Fruit fly (Drosophila melanogaster) whole organism, embryonic: ENCODE measurements around the gene CG43402.

Experiments used
- B-H1 ChIP-seq: fragments of 200-800 bp; sonication (Bioruptor generic); IDR thresholded peaks from 3 replicates; pipeline ENCODE4 v1.3.6; 2022; ENCODE audit warnings: missing biosample characterization, missing genetic modification characterization
- B-H2 ChIP-seq: fragments of 200-800 bp; sonication (Bioruptor generic); optimal IDR thresholded peaks from 2 replicates; lab custom pipeline; 2018; ENCODE audit warnings: missing biosample characterization, mild to moderate bottlenecking, missing genetic modification characterization
- CG10431 ChIP-seq: fragments of 200-800 bp; sonication (Bioruptor generic); optimal IDR thresholded peaks from 3 replicates; lab custom pipeline; 2018; ENCODE audit warnings: missing biosample characterization, mild to moderate bottlenecking, missing genetic modification characterization
- CG11398 ChIP-seq: fragments of 200-800 bp; sonication (Bioruptor generic); optimal IDR thresholded peaks from 2 replicates; lab custom pipeline; 2016; ENCODE audit warnings: missing biosample characterization, missing genetic modification characterization
- CG11560 ChIP-seq: fragments of 200-800 bp; sonication (Bioruptor generic); IDR thresholded peaks from 3 replicates; pipeline ENCODE4 v1.3.6; 2022; ENCODE audit warnings: missing biosample characterization, missing genetic modification characterization
- CG12744 ChIP-seq: fragments of 200-800 bp; sonication (Bioruptor generic); optimal IDR thresholded peaks from 2 replicates; lab custom pipeline; 2016; ENCODE audit warnings: missing biosample characterization, missing genetic modification characterization
- CG17612 ChIP-seq: fragments of 200-800 bp; sonication (Bioruptor generic); IDR thresholded peaks from 2 replicates; pipeline ENCODE4 v1.3.6; 2022; ENCODE audit warnings: missing biosample characterization, missing genetic modification characterization
- CG18011 ChIP-seq: fragments of 200-800 bp; sonication (Bioruptor generic); optimal IDR thresholded peaks from 2 replicates; lab custom pipeline; 2017; ENCODE audit warnings: missing biosample characterization, missing genetic modification characterization, mild to moderate bottlenecking, moderate library complexity, missing genotype
- CG18599 ChIP-seq: fragments of 200-800 bp; sonication (Bioruptor generic); optimal IDR thresholded peaks from 3 replicates; lab custom pipeline; 2017; ENCODE audit warnings: missing biosample characterization, missing genetic modification characterization, mild to moderate bottlenecking, moderate library complexity, missing genetic modification reagents
- CG18764 ChIP-seq: fragments of 200-800 bp; sonication (Bioruptor generic); optimal IDR thresholded peaks from 3 replicates; lab custom pipeline; 2016; ENCODE audit warnings: missing biosample characterization, missing genetic modification characterization
- CG2202 ChIP-seq: fragments of 200-800 bp; sonication (Bioruptor generic); optimal IDR thresholded peaks from 2 replicates; lab custom pipeline; 2018; ENCODE audit warnings: missing biosample characterization, mild to moderate bottlenecking, missing genetic modification characterization
- CG30403 ChIP-seq: fragments of 200-800 bp; sonication (Bioruptor generic); optimal IDR thresholded peaks from 3 replicates; lab custom pipeline; 2016; ENCODE audit warnings: missing biosample characterization, missing genetic modification characterization
- CG4730 ChIP-seq: fragments of 200-800 bp; sonication (Bioruptor generic); IDR thresholded peaks from 2 replicates; pipeline ENCODE4 v1.3.6; 2022; ENCODE audit warnings: missing biosample characterization, missing genetic modification characterization
- CG4854 ChIP-seq: fragments of 200-800 bp; sonication (Bioruptor generic); optimal IDR thresholded peaks from 2 replicates; lab custom pipeline; 2016; ENCODE audit warnings: missing biosample characterization, missing genetic modification characterization, inconsistent platforms
- CG7372 ChIP-seq: fragments of 200-800 bp; sonication (Bioruptor generic); IDR thresholded peaks from 2 replicates; pipeline ENCODE4 v1.3.6; 2022; ENCODE audit warnings: missing biosample characterization, missing genetic modification characterization
- CG7963 ChIP-seq: fragments of 200-800 bp; sonication (Bioruptor generic); IDR thresholded peaks from 3 replicates; pipeline ENCODE4 v1.3.6; 2022; ENCODE audit warnings: missing biosample characterization, missing genetic modification characterization; ENCODE audit not compliant: partially characterized antibody
- CG8359 ChIP-seq: fragments of 200-800 bp; sonication (Bioruptor generic); optimal IDR thresholded peaks from 2 replicates; lab custom pipeline; 2017; ENCODE audit warnings: missing biosample characterization, mild to moderate bottlenecking, missing genetic modification characterization, borderline replicate concordance
- CG9215 ChIP-seq: fragments of 200-800 bp; sonication (Bioruptor generic); IDR thresholded peaks from 2 replicates; pipeline ENCODE4 v1.3.6; 2022; ENCODE audit warnings: missing biosample characterization, missing genetic modification characterization
- CG9797 ChIP-seq: fragments of 200-800 bp; sonication (Bioruptor generic); optimal IDR thresholded peaks from 3 replicates; lab custom pipeline; 2018; ENCODE audit warnings: missing biosample characterization, mild to moderate bottlenecking, missing genetic modification characterization
- CkIIα-i1 ChIP-seq: fragments of 200-800 bp; sonication (Bioruptor generic); IDR thresholded peaks from 2 replicates; pipeline ENCODE4 v1.3.6; 2022; ENCODE audit warnings: missing biosample characterization, missing genetic modification characterization
- Deaf1 ChIP-seq: fragments of 200-800 bp; optimal IDR thresholded peaks from 3 replicates; lab custom pipeline; 2019; ENCODE audit warnings: missing biosample characterization, mild to moderate bottlenecking, missing genetic modification characterization, moderate library complexity
- HLHmδ ChIP-seq: fragments of 200-800 bp; sonication (Bioruptor generic); optimal IDR thresholded peaks from 2 replicates; lab custom pipeline; 2018; ENCODE audit warnings: missing biosample characterization, mild to moderate bottlenecking, missing genetic modification characterization, moderate library complexity
- HmgZ ChIP-seq: fragments of 200-800 bp; sonication (Bioruptor generic); optimal IDR thresholded peaks from 2 replicates; lab custom pipeline; 2018; ENCODE audit warnings: missing biosample characterization, mild to moderate bottlenecking, missing genetic modification characterization
- Hmx ChIP-seq: fragments of 200-800 bp; sonication (Bioruptor generic); optimal IDR thresholded peaks from 2 replicates; lab custom pipeline; 2016; ENCODE audit warnings: missing biosample characterization, missing genetic modification characterization
- Max ChIP-seq: fragments of 200-800 bp; sonication (Bioruptor generic); optimal IDR thresholded peaks from 2 replicates; lab custom pipeline; 2016; ENCODE audit warnings: missing biosample characterization, mild to moderate bottlenecking, missing genetic modification characterization
- NK7.1 ChIP-seq: fragments of 200-800 bp; sonication (Bioruptor generic); optimal IDR thresholded peaks from 3 replicates; lab custom pipeline; 2016; ENCODE audit warnings: missing biosample characterization, missing genetic modification characterization
- Optix ChIP-seq: fragments of 200-800 bp; sonication (Bioruptor generic); IDR thresholded peaks from 3 replicates; pipeline ENCODE4 v1.3.6; 2022; ENCODE audit warnings: missing biosample characterization, missing genetic modification characterization
- Sox102F ChIP-seq: fragments of 200-800 bp; sonication (Bioruptor generic); optimal IDR thresholded peaks from 2 replicates; lab custom pipeline; 2018; ENCODE audit warnings: missing biosample characterization, mild to moderate bottlenecking, missing genetic modification characterization, moderate library complexity
- Ssrp ChIP-seq: fragments of 200-800 bp; sonication (Bioruptor generic); optimal IDR thresholded peaks from 2 replicates; lab custom pipeline; 2018; ENCODE audit warnings: missing biosample characterization, mild to moderate bottlenecking, missing genetic modification characterization, moderate library complexity
- Trl ChIP-seq, 3 experiments: fragments of >200 bp in 2 of 3; fragments of 200-800 bp in 1 of 3; sonication (Bioruptor generic) in 1 of 3; optimal IDR thresholded peaks; 2 replicates in 1 of 3; 3 replicates in 2 of 3; lab custom pipeline; 2016 to 2017; ENCODE audit warnings: missing biosample characterization in 1 of 3, missing genetic modification characterization in 1 of 3
- bbx ChIP-seq: fragments of 200-800 bp; sonication (Bioruptor generic); IDR thresholded peaks from 2 replicates; pipeline ENCODE4 v1.3.6; 2022; ENCODE audit warnings: missing biosample characterization, missing genetic modification characterization; ENCODE audit not compliant: partially characterized antibody
- btn ChIP-seq: fragments of 200-800 bp; sonication (Bioruptor generic); optimal IDR thresholded peaks from 2 replicates; lab custom pipeline; 2016; ENCODE audit warnings: missing biosample characterization, missing genetic modification characterization
- crc ChIP-seq: fragments of 200-800 bp; sonication (Bioruptor generic); optimal IDR thresholded peaks from 2 replicates; lab custom pipeline; 2016; ENCODE audit warnings: missing biosample characterization, missing genetic modification characterization
- crp ChIP-seq, 2 experiments: fragments of 200-800 bp; sonication (Bioruptor generic); optimal IDR thresholded peaks; 2 replicates in 1 of 2; 3 replicates in 1 of 2; lab custom pipeline; 2017; ENCODE audit warnings: missing biosample characterization in 2 of 2, missing genetic modification characterization in 2 of 2, mild to moderate bottlenecking in 1 of 2, moderate library complexity in 1 of 2
- da ChIP-seq: fragments of 200-800 bp; sonication (Bioruptor generic); optimal IDR thresholded peaks from 2 replicates; lab custom pipeline; 2016; ENCODE audit warnings: missing biosample characterization, missing genetic modification characterization
- danr ChIP-seq: fragments of 200-800 bp; sonication (Bioruptor generic); IDR thresholded peaks from 2 replicates; pipeline ENCODE4 v1.3.6; 2022; ENCODE audit warnings: missing biosample characterization, missing genetic modification characterization
- dpn ChIP-seq, 2 experiments: fragments of 200-800 bp; sonication (Bioruptor generic); optimal IDR thresholded peaks; 3 replicates each; lab custom pipeline; 2016; ENCODE audit warnings: missing biosample characterization in 2 of 2, missing genetic modification characterization in 2 of 2
- ewg ChIP-seq: fragments of 200-800 bp; sonication (Bioruptor generic); optimal IDR thresholded peaks from 3 replicates; lab custom pipeline; 2017; ENCODE audit warnings: mild to moderate bottlenecking, missing biosample characterization, missing genetic modification reagents, missing genetic modification characterization
- gce ChIP-seq: fragments of 200-800 bp; sonication (Bioruptor generic); IDR thresholded peaks from 3 replicates; pipeline ENCODE4 v1.3.6; 2022; ENCODE audit warnings: missing biosample characterization, missing genetic modification characterization
- gcm2 ChIP-seq: fragments of 200-800 bp; sonication (Bioruptor generic); optimal IDR thresholded peaks from 2 replicates; lab custom pipeline; 2016; ENCODE audit warnings: missing biosample characterization, missing genetic modification characterization
- gro ChIP-seq: fragments of 200-800 bp; sonication (Bioruptor generic); optimal IDR thresholded peaks from 2 replicates; lab custom pipeline; 2016; ENCODE audit warnings: missing biosample characterization, missing genetic modification characterization
- gt ChIP-seq: fragments of 200-800 bp; sonication (Bioruptor generic); IDR thresholded peaks from 2 replicates; pipeline ENCODE4 v1.3.6; 2022; ENCODE audit warnings: missing biosample characterization, missing genetic modification characterization
- insv ChIP-seq, 2 experiments: fragments of 200-800 bp; sonication (Bioruptor generic); optimal IDR thresholded peaks; 3 replicates each; lab custom pipeline; 2016 to 2018; ENCODE audit warnings: missing biosample characterization in 2 of 2, missing genetic modification characterization in 2 of 2
- lola ChIP-seq, 3 experiments: fragments of >200 bp in 2 of 3; fragments of 200-800 bp in 1 of 3; sonication (Bioruptor generic) in 1 of 3; optimal IDR thresholded peaks; 2 replicates each; lab custom pipeline; 2017 to 2019; ENCODE audit warnings: missing biosample characterization in 3 of 3, missing genetic modification characterization in 3 of 3, mild to moderate bottlenecking in 1 of 3, moderate library complexity in 1 of 3
- maf-S ChIP-seq: fragments of 200-800 bp; sonication (Bioruptor generic); optimal IDR thresholded peaks from 2 replicates; lab custom pipeline; 2016; ENCODE audit warnings: missing biosample characterization, missing genetic modification characterization
- mirr ChIP-seq: fragments of 200-800 bp; sonication (Bioruptor generic); optimal IDR thresholded peaks from 3 replicates; lab custom pipeline; 2018; ENCODE audit warnings: missing biosample characterization, mild to moderate bottlenecking, missing genetic modification characterization
- tll ChIP-seq, 2 experiments: fragments of 200-800 bp in 1 of 2; fragments of >200 bp in 1 of 2; sonication (Bioruptor generic) in 1 of 2; optimal IDR thresholded peaks; 2 replicates each; lab custom pipeline; 2017 to 2019; ENCODE audit warnings: missing biosample characterization in 2 of 2, missing genetic modification characterization in 2 of 2, mild to moderate bottlenecking in 1 of 2, moderate library complexity in 1 of 2
- unc-4 ChIP-seq: fragments of 200-800 bp; sonication (Bioruptor generic); IDR thresholded peaks from 2 replicates; pipeline ENCODE4 v1.3.6; 2022; ENCODE audit warnings: missing biosample characterization, missing genetic modification characterization; ENCODE audit not compliant: partially characterized antibody
- zf30C ChIP-seq: fragments of 200-800 bp; sonication (Bioruptor generic); optimal IDR thresholded peaks from 3 replicates; lab custom pipeline; 2018; ENCODE audit warnings: missing biosample characterization, mild to moderate bottlenecking, missing genetic modification characterization

Gene CG43402

dm6 chr2L:1428290-1428689, 14.1 kb upstream of the CG43402 start, which contains the start of gene CG43401 (continued):
- TF ChIP-seq gcm2 (GFP tag; lab: Kevin White, UChicago) = no peak
- TF ChIP-seq CG9797 (GFP tag; lab: Kevin White, UChicago) = no peak
- TF ChIP-seq tll (GFP tag; optimal IDR thresholded peaks at IDR 0.05; lab: Kevin White, UChicago) = no peak
- TF ChIP-seq crc (GFP tag; lab: Kevin White, UChicago) = peak; percentile 35
- no peak for TF ChIP-seq CG10431 (GFP tag; lab: Kevin White, UChicago)
- 0 out of 2 replicates have a peak, but pooled peaks have one; percentile 13 for TF ChIP-seq CG17612 (GFP tag; lab: Robert Waterston, UW)
- TF ChIP-seq Ssrp (tag; lab: Kevin White, UChicago) = peak; percentile 50
- no peak for TF ChIP-seq B-H2
- no peak for TF ChIP-seq HmgZ
- no peak for TF ChIP-seq insv (GFP tag; optimal IDR thresholded peaks at IDR 0.05; lab: Kevin White, UChicago)
- no peak for TF ChIP-seq CG4854 (GFP tag; lab: Kevin White, UChicago)
- no peak for TF ChIP-seq CG2202
- peak; percentile 12 for TF ChIP-seq Deaf1 (tag; lab: Kevin White, UChicago)
- TF ChIP-seq B-H1 = peak; percentile 65
- no peak for TF ChIP-seq crp (GFP tag; optimal IDR thresholded peaks at IDR 0.05; lab: Kevin White, UChicago)
- 0 out of 3 replicates have a peak, but pooled peaks have one; percentile 40 for TF ChIP-seq Optix (GFP tag; lab: Robert Waterston, UW)
- TF ChIP-seq da = no peak
- peak; percentile 39 for TF ChIP-seq CG18599 (GFP tag; lab: Kevin White, UChicago)
- TF ChIP-seq CG11398 (GFP tag; lab: Kevin White, UChicago) = peak; percentile 5
- TF ChIP-seq gt = no peak
- TF ChIP-seq CG8359 (GFP tag; lab: Kevin White, UChicago) = no peak
- no peak for TF ChIP-seq gro (GFP tag; lab: Kevin White, UChicago)
- no peak for TF ChIP-seq Hmx (GFP tag; lab: Kevin White, UChicago)
- TF ChIP-seq gce = 0 out of 3 replicates have a peak, but pooled peaks have one; percentile 34
- no peak for TF ChIP-seq Trl (optimal IDR thresholded peaks at IDR 0.05; lab: Kevin White, UChicago)
- no peak for TF ChIP-seq Trl (GFP tag; optimal IDR thresholded peaks at IDR 0.05; lab: Kevin White, UChicago)
- peak; percentile 66 for TF ChIP-seq CG4730 (GFP tag; lab: Robert Waterston, UW)
- peak; percentile 30 for TF ChIP-seq CG18764 (GFP tag; lab: Kevin White, UChicago)
- peak; percentile 13 to 38 for TF ChIP-seq dpn (GFP tag; optimal IDR thresholded peaks at IDR 0.05; lab: Kevin White, UChicago)
- no peak for TF ChIP-seq Max
- no peak for TF ChIP-seq btn (GFP tag; lab: Kevin White, UChicago)
- no peak for TF ChIP-seq CG11560 (tag; lab: Robert Waterston, UW)
- peak; percentile 29; the same call in 1 of the 2 replicates for TF ChIP-seq CG9215 (GFP tag; lab: Robert Waterston, UW)
- TF ChIP-seq mirr (GFP tag; lab: Kevin White, UChicago) = no peak
- no peak for TF ChIP-seq bbx
- no peak for TF ChIP-seq CkIIα-i1 (GFP tag; lab: Robert Waterston, UW)
- TF ChIP-seq CG18011 = peak; percentile 24
- no peak for TF ChIP-seq HLHmδ (GFP tag; lab: Kevin White, UChicago)
- TF ChIP-seq CG7963 (GFP tag; lab: Robert Waterston, UW) = no peak
- TF ChIP-seq CG7372 (GFP tag; lab: Robert Waterston, UW) = 0 out of 2 replicates have a peak, but pooled peaks have one; percentile 20
- no peak for TF ChIP-seq ewg
- 0 out of 2 replicates have a peak, but pooled peaks have one; percentile 35 for TF ChIP-seq danr (GFP tag; lab: Robert Waterston, UW)
- TF ChIP-seq CG12744 (GFP tag; lab: Kevin White, UChicago) = no peak
- TF ChIP-seq unc-4 (GFP tag; lab: Robert Waterston, UW) = no peak
- peak; percentile 26 for TF ChIP-seq zf30C (GFP tag; lab: Kevin White, UChicago)
- TF ChIP-seq maf-S (GFP tag; lab: Kevin White, UChicago) = peak; percentile 42
- no peak for TF ChIP-seq NK7.1
- peak; percentile 58 for TF ChIP-seq CG30403 (GFP tag; lab: Kevin White, UChicago)
- TF ChIP-seq lola (GFP tag; optimal IDR thresholded peaks at IDR 0.05; lab: Kevin White, UChicago) = peak in 1 of 3 experiments; percentile 38
- TF ChIP-seq Sox102F (GFP tag; lab: Kevin White, UChicago) = peak; percentile 83
